Fruit fly (Drosophila melanogaster) whole organism, embryonic: ENCODE measurements around the gene blp.

Experiments used
- Asciz ChIP-seq: fragments of 200-800 bp; sonication (Bioruptor generic); optimal IDR thresholded peaks from 2 replicates; lab custom pipeline; 2017; ENCODE audit warnings: missing biosample characterization, mild to moderate bottlenecking, missing genetic modification characterization, missing genetic modification reagents
- Hmr ChIP-seq: fragments of 200-800 bp; sonication (Bioruptor generic); optimal IDR thresholded peaks from 3 replicates; lab custom pipeline; 2017; ENCODE audit warnings: mild to moderate bottlenecking, missing biosample characterization, missing genetic modification reagents, missing genetic modification characterization
- slou ChIP-seq: fragments of 200-800 bp; sonication (Bioruptor generic); optimal IDR thresholded peaks from 3 replicates; lab custom pipeline; 2016; ENCODE audit warnings: missing biosample characterization, missing genetic modification characterization

- TF ChIP-seq Asciz (GFP tag; lab: Kevin White, UChicago), result no peak
- no peak for TF ChIP-seq Hmr (GFP tag; lab: Kevin White, UChicago)
- no peak for TF ChIP-seq slou (GFP tag; lab: Kevin White, UChicago)
Observed at dm6 chr3R:15937708-15938107, 4.1 kb downstream of the blp start.
